Fruit fly (Drosophila melanogaster) whole organism: ENCODE measurements around the gene Atac1.

ENCODE experiments used
- CG8478 ChIP-seq: fragments of >200 bp; optimal IDR thresholded peaks from 2 replicates; lab custom pipeline; 2018; ENCODE audit warnings: inconsistent platforms
- psq ChIP-seq: fragments of >200 bp; optimal IDR thresholded peaks from 2 replicates; lab custom pipeline; 2017
- usp ChIP-seq: fragments of >200 bp; optimal IDR thresholded peaks from 2 replicates; lab custom pipeline; 2017; ENCODE audit warnings: missing biosample characterization, missing genetic modification characterization, mixed read lengths

- no peak for TF ChIP-seq psq (lab: Kevin White, UChicago)
- no peak for TF ChIP-seq usp (GFP tag; lab: Kevin White, UChicago)
- TF ChIP-seq CG8478 (lab: Kevin White, UChicago) = no peak
These were observed 37.9 kb downstream of the Atac1 start for dm6 chr2L:6922091-6922753.
